Fruit fly (Drosophila melanogaster): ENCODE data around the gene Drak.

Drak gene

dm6 chrX:11569956-11570695 is 77.2 kb downstream of the Drak start, which contains the start of the genes Polr2A and CG11699 (continued):
- TF ChIP-seq chinmo (GFP tag; IDR thresholded peaks at IDR 0.05; ENCODE audit: partially characterized antibody) (no peak), CG7786 (GFP tag; optimal IDR thresholded peaks at IDR 0.05) (no peak), unpg (GFP tag; optimal IDR thresholded peaks at IDR 0.05) (peak; percentile 2), CG8478 (optimal IDR thresholded peaks at IDR 0.05) (no peak), schlank (tag; optimal IDR thresholded peaks at IDR 0.05) (no peak), Abd-B (GFP tag; optimal IDR thresholded peaks at IDR 0.05) (peak; percentile 25), H15 (GFP tag; IDR thresholded peaks at IDR 0.05) (no peak), Sry-β (GFP tag; optimal IDR thresholded peaks at IDR 0.05) (peak; percentile 95), slou (GFP tag; optimal IDR thresholded peaks at IDR 0.05) (no peak), CG12659 (GFP tag; optimal IDR thresholded peaks at IDR 0.05) (peak; percentile 69), slp2 (GFP tag; optimal IDR thresholded peaks at IDR 0.05) (no peak), Mes4 (GFP tag; optimal IDR thresholded peaks at IDR 0.05) (no peak), gfzf (GFP tag; optimal IDR thresholded peaks at IDR 0.05) (peak; percentile 62), MESR4 (GFP tag; optimal IDR thresholded peaks at IDR 0.05) (peak; percentile 73), Dll (GFP tag; IDR thresholded peaks at IDR 0.05; ENCODE audit: partially characterized antibody) (no peak), pnt (GFP tag; optimal IDR thresholded peaks at IDR 0.05) (no peak), E2f2 (GFP tag; IDR thresholded peaks at IDR 0.05) (peak; percentile 56), Ravus (GFP tag; IDR thresholded peaks at IDR 0.05) (no peak), Rx (GFP tag; IDR thresholded peaks at IDR 0.05) (no peak), CG3726 (GFP tag; IDR thresholded peaks at IDR 0.05) (no peak), Lhr (GFP tag; optimal IDR thresholded peaks at IDR 0.05) (peak; percentile 42), ssp (GFP tag; IDR thresholded peaks at IDR 0.05) (peak; percentile 32; the same call in 1 of the 2 replicates), CG8281 (tag; optimal IDR thresholded peaks at IDR 0.05) (no peak), tgo (GFP tag; IDR thresholded peaks at IDR 0.05) (peak; percentile 41; the same call in 1 of the 3 replicates), Ssrp (tag; optimal IDR thresholded peaks at IDR 0.05) (peak; percentile 12), cg (GFP tag; optimal IDR thresholded peaks at IDR 0.05) (no peak), CG13123 (GFP tag; optimal IDR thresholded peaks at IDR 0.05) (no peak), gt (GFP tag; IDR thresholded peaks at IDR 0.05) (no peak), run (tag; optimal IDR thresholded peaks at IDR 0.05) (no peak), NFAT (GFP tag; IDR thresholded peaks at IDR 0.05) (no peak), CG31441 (GFP tag; IDR thresholded peaks at IDR 0.05) (no peak; the same call in 1 of the 2 replicates), chn (GFP tag; optimal IDR thresholded peaks at IDR 0.05) (no peak), CG9727 (GFP tag; optimal IDR thresholded peaks at IDR 0.05) (peak; percentile 54), trh (GFP tag; optimal IDR thresholded peaks at IDR 0.05) (no peak), sens (GFP tag) (peak; percentile 47), CG10321 (GFP tag; IDR thresholded peaks at IDR 0.05) (no peak), CG15696 (tag; optimal IDR thresholded peaks at IDR 0.05) (peak; percentile 56), GATAe (GFP tag; conservative IDR thresholded peaks at IDR 0.05) (no peak), zfh1 (GFP tag; IDR thresholded peaks at IDR 0.05) (0 out of 3 replicates have a peak, but pooled peaks have one; percentile 32), Chrac-16 (GFP tag; optimal IDR thresholded peaks at IDR 0.05) (peak; percentile 36), CG6272 (GFP tag; IDR thresholded peaks at IDR 0.05) (no peak; the same call in 1 of the 2 replicates), lola (GFP tag; optimal IDR thresholded peaks at IDR 0.05) (peak in 1 of 3 experiments; percentile 31), HLHmδ (GFP tag; optimal IDR thresholded peaks at IDR 0.05) (no peak), nmo (GFP tag; optimal IDR thresholded peaks at IDR 0.05) (peak; percentile 75), z (GFP tag; IDR thresholded peaks at IDR 0.05) (no peak), CG34422 (GFP tag; IDR thresholded peaks at IDR 0.05) (peak; percentile 64; the same call in 1 of the 3 replicates), MBD-R2 (GFP tag; IDR thresholded peaks at IDR 0.05) (peak; percentile 81), CkIIα-i1 (GFP tag; IDR thresholded peaks at IDR 0.05) (no peak), CG4360 (GFP tag; IDR thresholded peaks at IDR 0.05) (no peak), PHDP (tag; optimal IDR thresholded peaks at IDR 0.05) (no peak)

All from whole organism, embryonic.